Fruit fly (Drosophila melanogaster) whole organism, embryonic: ENCODE data around the gene zf30C.

Experiments used
- CG11085 ChIP-seq: fragments of 200-800 bp; sonication (Bioruptor generic); IDR thresholded peaks from 2 replicates; pipeline ENCODE4 v1.3.6; 2022; ENCODE audit warnings: missing biosample characterization, missing genetic modification characterization
- CG12104 ChIP-seq: fragments of 200-800 bp; sonication (Bioruptor generic); optimal IDR thresholded peaks from 3 replicates; lab custom pipeline; 2016; ENCODE audit warnings: missing biosample characterization, missing genetic modification characterization
- CG13894 ChIP-seq: fragments of 200-800 bp; sonication (Bioruptor generic); optimal IDR thresholded peaks from 3 replicates; lab custom pipeline; 2018; ENCODE audit warnings: missing biosample characterization, mild to moderate bottlenecking, missing genetic modification characterization, moderate library complexity
- CG15514 ChIP-seq: fragments of 200-800 bp; sonication (Bioruptor generic); optimal IDR thresholded peaks from 3 replicates; lab custom pipeline; 2017; ENCODE audit warnings: missing biosample characterization, missing genetic modification characterization, mild to moderate bottlenecking, moderate library complexity, missing genetic modification reagents
- CG16779 ChIP-seq: fragments of 200-800 bp; sonication (Bioruptor generic); IDR thresholded peaks from 2 replicates; pipeline ENCODE4 v1.3.6; 2022; ENCODE audit warnings: missing biosample characterization, missing genetic modification characterization
- CG18011 ChIP-seq: fragments of 200-800 bp; sonication (Bioruptor generic); optimal IDR thresholded peaks from 2 replicates; lab custom pipeline; 2017; ENCODE audit warnings: missing biosample characterization, missing genetic modification characterization, mild to moderate bottlenecking, moderate library complexity, missing genotype
- CG31224 ChIP-seq: fragments of 200-800 bp; sonication (Bioruptor generic); IDR thresholded peaks from 2 replicates; pipeline ENCODE4 v1.3.6; 2022; ENCODE audit warnings: missing biosample characterization, missing genetic modification characterization
- CG3281 ChIP-seq: fragments of 200-800 bp; sonication (Bioruptor generic); optimal IDR thresholded peaks from 3 replicates; lab custom pipeline; 2017; ENCODE audit warnings: missing biosample characterization, mild to moderate bottlenecking, missing genetic modification characterization
- CG3726 ChIP-seq: fragments of 200-800 bp; sonication (Bioruptor generic); IDR thresholded peaks from 3 replicates; pipeline ENCODE4, ENCODE4 v1.3.6; 2022; ENCODE audit warnings: missing biosample characterization, missing genetic modification characterization
- CG7357 ChIP-seq: fragments of 200-800 bp; sonication (Bioruptor generic); IDR thresholded peaks from 3 replicates; pipeline ENCODE4 v1.3.6; 2022; ENCODE audit warnings: missing biosample characterization, missing genetic modification characterization
- CG8290 ChIP-seq, 3 experiments: fragments of 200-800 bp; sonication (Bioruptor generic); optimal IDR thresholded peaks; 2 replicates each; lab custom pipeline; 2016 to 2019; ENCODE audit warnings: missing biosample characterization in 3 of 3, missing genetic modification characterization in 3 of 3, mild to moderate bottlenecking in 2 of 3, moderate library complexity in 1 of 3
- CG9817 ChIP-seq: fragments of 200-800 bp; sonication (Bioruptor generic); optimal IDR thresholded peaks from 2 replicates; lab custom pipeline; 2018; ENCODE audit warnings: missing biosample characterization, mild to moderate bottlenecking, missing genetic modification characterization, moderate library complexity
- Dad ChIP-seq: fragments of 200-800 bp; sonication (Bioruptor generic); optimal IDR thresholded peaks from 3 replicates; lab custom pipeline; 2016; ENCODE audit warnings: missing biosample characterization, missing genetic modification characterization
- Deaf1 ChIP-seq: fragments of 200-800 bp; optimal IDR thresholded peaks from 3 replicates; lab custom pipeline; 2019; ENCODE audit warnings: missing biosample characterization, mild to moderate bottlenecking, missing genetic modification characterization, moderate library complexity
- Drgx ChIP-seq: fragments of 200-800 bp; sonication (Bioruptor generic); IDR thresholded peaks from 2 replicates; pipeline ENCODE4 v1.3.6; 2022; ENCODE audit warnings: missing biosample characterization, missing genetic modification characterization
- Ets65A ChIP-seq: fragments of 200-800 bp; sonication (Bioruptor generic); peaks from one replicate; lab custom pipeline; 2016; ENCODE audit warnings: missing biosample characterization, missing genetic modification characterization
- Gug ChIP-seq: fragments of 200-800 bp; sonication (Bioruptor generic); IDR thresholded peaks from 4 replicates; pipeline ENCODE4 v1.3.6; 2022; ENCODE audit warnings: missing biosample characterization, missing genetic modification characterization
- Med ChIP-seq: fragments of 200-800 bp; sonication (Bioruptor generic); peaks from one replicate; lab custom pipeline; 2016; ENCODE audit warnings: missing biosample characterization, missing genetic modification characterization, mild to moderate bottlenecking, inconsistent platforms, moderate library complexity
- Trl ChIP-seq, 3 experiments: fragments of >200 bp in 2 of 3; fragments of 200-800 bp in 1 of 3; sonication (Bioruptor generic) in 1 of 3; optimal IDR thresholded peaks; 2 replicates in 1 of 3; 3 replicates in 2 of 3; lab custom pipeline; 2016 to 2017; ENCODE audit warnings: missing biosample characterization in 1 of 3, missing genetic modification characterization in 1 of 3
- Xbp1 ChIP-seq: fragments of 200-800 bp; sonication (Bioruptor generic); optimal IDR thresholded peaks from 3 replicates; lab custom pipeline; 2016; ENCODE audit warnings: missing biosample characterization, mild to moderate bottlenecking, missing genetic modification characterization
- abd-A ChIP-seq: fragments of 200-800 bp; sonication (Bioruptor generic); optimal IDR thresholded peaks from 3 replicates; lab custom pipeline; 2019; ENCODE audit warnings: missing biosample characterization, mild to moderate bottlenecking, missing genetic modification characterization, moderate library complexity
- ara ChIP-seq: fragments of 200-800 bp; sonication (Bioruptor generic); IDR thresholded peaks from 2 replicates; pipeline ENCODE4 v1.3.6; 2022; ENCODE audit warnings: missing biosample characterization, missing genetic modification characterization
- az2 ChIP-seq: fragments of 200-800 bp; sonication (Bioruptor generic); optimal IDR thresholded peaks from 3 replicates; lab custom pipeline; 2016; ENCODE audit warnings: missing biosample characterization, missing genetic modification characterization
- cg ChIP-seq: fragments of 200-800 bp; sonication (Bioruptor generic); optimal IDR thresholded peaks from 3 replicates; lab custom pipeline; 2019; ENCODE audit warnings: missing biosample characterization, mild to moderate bottlenecking, missing genetic modification characterization, moderate library complexity
- ci ChIP-seq: fragments of 200-800 bp; sonication (Bioruptor generic); IDR thresholded peaks from 3 replicates; pipeline ENCODE4 v1.3.6; 2022; ENCODE audit warnings: missing biosample characterization, missing genetic modification characterization
- crc ChIP-seq: fragments of 200-800 bp; sonication (Bioruptor generic); optimal IDR thresholded peaks from 2 replicates; lab custom pipeline; 2016; ENCODE audit warnings: missing biosample characterization, missing genetic modification characterization
- crol ChIP-seq: fragments of 200-800 bp; sonication (Bioruptor generic); IDR thresholded peaks from 2 replicates; pipeline ENCODE4 v1.3.6; 2022; ENCODE audit warnings: missing biosample characterization, missing genetic modification characterization
- fd96Cb ChIP-seq: fragments of 200-800 bp; sonication (Bioruptor generic); optimal IDR thresholded peaks from 2 replicates; lab custom pipeline; 2018; ENCODE audit warnings: missing biosample characterization, mild to moderate bottlenecking, missing genetic modification characterization, moderate library complexity
- gcm ChIP-seq: fragments of 200-800 bp; sonication (Bioruptor generic); optimal IDR thresholded peaks from 2 replicates; lab custom pipeline; 2019; ENCODE audit warnings: missing biosample characterization, mild to moderate bottlenecking, missing genetic modification characterization, moderate library complexity
- h ChIP-seq: fragments of >200 bp; optimal IDR thresholded peaks from 2 replicates; lab custom pipeline; 2017
- maf-S ChIP-seq: fragments of 200-800 bp; sonication (Bioruptor generic); optimal IDR thresholded peaks from 2 replicates; lab custom pipeline; 2016; ENCODE audit warnings: missing biosample characterization, missing genetic modification characterization
- onecut ChIP-seq: fragments of 200-800 bp; sonication (Bioruptor generic); IDR thresholded peaks from 2 replicates; pipeline ENCODE4 v1.3.6; 2022; ENCODE audit warnings: missing biosample characterization, missing genetic modification characterization
- phol ChIP-seq: fragments of 200-800 bp; sonication (Bioruptor generic); optimal IDR thresholded peaks from 3 replicates; lab custom pipeline; 2018; ENCODE audit warnings: missing biosample characterization, mild to moderate bottlenecking, missing genetic modification characterization, moderate library complexity
- prd ChIP-seq, 3 experiments: fragments of >200 bp in 2 of 3; fragments of 200-800 bp in 1 of 3; sonication (Bioruptor generic) in 1 of 3; optimal IDR thresholded peaks in 2 of 3; IDR thresholded peaks in 1 of 3; 2 replicates in 2 of 3; 3 replicates in 1 of 3; pipeline versions ENCODE4 v1.3.6 to Lab custom; 2017 to 2022; ENCODE audit warnings: missing biosample characterization in 1 of 3, missing genetic modification characterization in 1 of 3
- sd ChIP-seq: fragments of 200-800 bp; sonication (Bioruptor generic); optimal IDR thresholded peaks from 3 replicates; lab custom pipeline; 2018; ENCODE audit warnings: missing biosample characterization, mild to moderate bottlenecking, missing genetic modification characterization, moderate library complexity
- slbo ChIP-seq: fragments of 200-800 bp; sonication (Bioruptor generic); IDR thresholded peaks from 2 replicates; pipeline ENCODE4 v1.3.6; 2022; ENCODE audit warnings: missing biosample characterization, missing genetic modification characterization
- so ChIP-seq: fragments of 200-800 bp; sonication (Bioruptor generic); IDR thresholded peaks from 3 replicates; pipeline ENCODE4 v1.3.6; 2022; ENCODE audit warnings: missing biosample characterization, missing genetic modification characterization
- stc ChIP-seq: fragments of 200-800 bp; sonication (Bioruptor generic); IDR thresholded peaks from 2 replicates; pipeline ENCODE4 v1.3.6; 2022; ENCODE audit warnings: missing biosample characterization, missing genetic modification characterization
- tio ChIP-seq: fragments of 200-800 bp; sonication (Bioruptor generic); optimal IDR thresholded peaks from 2 replicates; lab custom pipeline; 2017; ENCODE audit warnings: missing biosample characterization, missing genetic modification characterization, inconsistent platforms

The zf30C gene

DNA sequence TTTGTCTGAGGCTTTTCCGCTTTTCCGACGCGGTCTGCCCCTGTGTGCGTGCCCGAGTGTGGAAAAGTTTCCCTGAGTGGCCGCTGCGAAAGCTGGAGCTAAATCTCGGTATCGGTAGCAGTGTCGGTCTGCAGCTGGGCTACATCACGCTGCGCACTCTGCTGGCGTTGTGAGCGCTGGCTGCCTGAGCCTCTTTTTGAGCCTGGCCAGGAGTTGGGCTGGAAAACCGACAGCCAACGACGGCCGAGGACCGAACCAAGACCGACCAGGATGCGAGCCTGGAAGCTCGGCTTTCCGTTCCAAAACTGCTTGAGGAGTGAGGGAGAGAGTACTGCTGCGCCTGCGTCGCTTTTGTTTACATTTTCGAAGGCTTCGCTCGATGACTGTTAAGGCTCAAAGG is 14.3 kb upstream of the zf30C start (continued):
- TF ChIP-seq CG7357 (GFP tag; lab: Robert Waterston, UW): no peak
- no peak for TF ChIP-seq phol (tag; lab: Kevin White, UChicago)
- TF ChIP-seq Deaf1 (tag; lab: Kevin White, UChicago): peak; percentile 92
- TF ChIP-seq CG12104 (GFP tag; lab: Kevin White, UChicago): no peak
- no peak for TF ChIP-seq ara (GFP tag; lab: Robert Waterston, UW)
- peak; percentile 75 for TF ChIP-seq Ets65A
- no peak for TF ChIP-seq ci
- 0 out of 2 replicates have a peak, but pooled peaks have one; percentile 9 for TF ChIP-seq CG31224 (GFP tag; lab: Robert Waterston, UW)
- TF ChIP-seq, all 482 proteins: peak for 10

DNA sequence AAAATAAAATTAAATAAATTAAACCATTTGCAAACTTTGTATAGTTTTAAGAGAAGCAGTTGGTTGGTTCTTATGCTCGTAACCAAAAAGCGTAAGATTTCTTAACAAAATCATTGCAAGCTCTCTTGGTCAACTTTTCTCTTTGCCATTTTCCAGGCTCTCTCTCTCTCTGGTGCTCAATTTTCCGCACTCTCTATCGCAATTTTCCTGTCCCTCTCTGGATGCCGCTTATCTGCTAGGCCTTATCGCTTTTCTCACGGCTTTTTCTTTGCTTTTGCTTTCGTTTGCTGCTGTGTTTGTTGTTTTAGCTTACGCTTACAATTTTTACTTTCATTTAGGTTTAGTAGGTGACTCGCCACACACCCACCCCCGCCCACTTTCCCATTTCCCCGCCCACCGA is 13.5 kb upstream of the zf30C start:
- TF ChIP-seq Drgx (GFP tag; lab: Robert Waterston, UW): peak; percentile 19; the same call in 1 of the 2 replicates
- no peak for TF ChIP-seq Xbp1 (GFP tag; lab: Kevin White, UChicago)
- peak; percentile 72 for TF ChIP-seq Deaf1 (tag; lab: Kevin White, UChicago)
- TF ChIP-seq so (GFP tag; lab: Robert Waterston, UW): no peak
- no peak for TF ChIP-seq maf-S (GFP tag; lab: Kevin White, UChicago)
- TF ChIP-seq Trl (optimal IDR thresholded peaks at IDR 0.05; lab: Kevin White, UChicago): peak; percentile 39 to 75
- no peak for TF ChIP-seq Trl (GFP tag; optimal IDR thresholded peaks at IDR 0.05; lab: Kevin White, UChicago)
- TF ChIP-seq, all 482 proteins: peak for 3

DNA sequence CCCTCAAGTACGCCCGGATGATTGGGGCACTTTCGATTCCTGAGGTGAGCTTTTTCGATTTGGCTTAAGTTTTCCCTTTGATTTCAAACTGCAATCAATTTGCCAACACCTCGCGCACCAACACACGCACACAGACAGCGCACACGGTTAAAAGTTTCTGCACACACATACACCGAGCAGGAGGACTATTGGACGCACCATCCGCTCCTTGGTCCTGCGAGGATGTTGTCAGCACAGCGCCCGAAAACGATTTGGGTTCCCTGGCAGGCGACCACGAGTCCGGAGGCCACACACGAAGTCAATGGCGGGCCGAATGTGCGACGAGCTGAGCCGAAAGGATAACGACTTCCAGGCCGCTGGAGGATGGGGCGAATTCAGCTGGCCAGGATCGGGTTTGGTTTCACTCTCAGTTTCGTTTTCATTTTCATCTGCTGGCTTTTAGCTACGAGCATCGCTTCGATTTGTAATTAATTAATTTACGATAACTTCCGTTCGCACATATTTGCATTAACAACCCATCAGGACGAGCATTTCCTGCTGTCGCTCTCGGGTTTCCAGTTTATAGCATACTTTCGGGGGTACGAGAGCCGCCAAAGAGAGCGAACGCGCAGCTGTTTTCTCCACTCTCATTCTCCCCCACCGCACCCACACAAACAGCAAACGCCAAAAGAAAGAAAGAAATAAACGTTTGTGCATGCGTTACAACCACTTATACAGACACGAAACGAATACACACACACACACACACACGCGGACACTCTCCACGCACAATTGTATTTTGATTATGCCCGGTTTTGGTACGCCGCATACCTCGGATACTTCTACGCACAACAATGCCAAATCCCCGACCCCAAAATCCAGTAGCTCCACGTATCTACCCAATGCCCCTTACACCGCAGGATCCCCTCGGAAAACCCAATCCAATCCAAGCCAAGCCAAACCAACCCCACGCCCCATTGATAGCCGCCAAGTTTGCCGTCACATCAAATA is 11.6 kb upstream of the zf30C start, which contains the start of gene Nckx30C:
TSS of gene Nckx30C (minus strand) at position 260 of the 990 bp plus-strand sequence.
- TF ChIP-seq CG8290 (GFP tag; optimal IDR thresholded peaks at IDR 0.05; lab: Kevin White, UChicago): no peak
- peak in 1 of 2 experiments; percentile 2 for TF ChIP-seq CG8290 (tag; optimal IDR thresholded peaks at IDR 0.05; lab: Kevin White, UChicago)
- TF ChIP-seq cg (GFP tag; lab: Kevin White, UChicago): peak; percentile 39
- no peak for TF ChIP-seq Gug (GFP tag; lab: Robert Waterston, UW)
- TF ChIP-seq Deaf1 (tag; lab: Kevin White, UChicago): peak; percentile 94
- TF ChIP-seq CG16779 (GFP tag; lab: Robert Waterston, UW): peak; percentile 90
- 0 out of 2 replicates have a peak, but pooled peaks have one; percentile 14 for TF ChIP-seq crol (GFP tag; lab: Robert Waterston, UW)
- peak; percentile 56 for TF ChIP-seq Med (GFP tag; lab: Kevin White, UChicago)
- TF ChIP-seq slbo: 0 out of 2 replicates have a peak, but pooled peaks have one; percentile 8
- peak; percentile 81 for TF ChIP-seq abd-A (tag; lab: Kevin White, UChicago)
- TF ChIP-seq CG15514: peak; percentile 9
- peak; percentile 32 to 59 for TF ChIP-seq Trl (optimal IDR thresholded peaks at IDR 0.05; lab: Kevin White, UChicago)
- TF ChIP-seq Trl (GFP tag; optimal IDR thresholded peaks at IDR 0.05; lab: Kevin White, UChicago): no peak
- TF ChIP-seq CG13894 (tag; lab: Kevin White, UChicago): peak; percentile 69
- no peak for TF ChIP-seq CG3726 (GFP tag; lab: Robert Waterston, UW)
- TF ChIP-seq sd (tag; lab: Kevin White, UChicago): peak; percentile 67
- no peak for TF ChIP-seq h (lab: Kevin White, UChicago)

DNA sequence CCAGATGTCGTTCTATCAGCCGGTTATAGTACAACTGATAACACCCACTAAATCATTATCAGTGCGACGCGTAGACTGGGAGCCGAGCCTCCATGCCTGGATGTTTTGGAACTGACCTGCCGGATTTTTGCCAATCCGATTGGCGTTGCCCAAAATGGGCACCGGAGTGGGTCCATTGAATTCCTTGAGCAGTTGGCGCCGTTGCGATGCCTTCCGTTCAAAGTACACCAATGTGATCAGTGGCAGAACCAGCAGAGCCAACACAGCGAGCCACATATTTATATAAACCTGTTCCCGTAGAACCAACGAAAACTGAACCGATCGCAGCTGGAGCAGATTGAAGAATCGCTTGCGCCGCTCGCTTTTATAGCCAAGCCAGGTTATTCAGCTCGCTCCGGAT is 8.4 kb upstream of the zf30C start, which contains the start of gene Cyp4e3:
TSS of gene Cyp4e3 (minus strand) at position 327 of the 400 bp plus-strand sequence.
- TF ChIP-seq Ets65A (peak; percentile 93), CG18011 (no peak), CG11085 (GFP tag; lab: Robert Waterston, UW) (no peak)

DNA sequence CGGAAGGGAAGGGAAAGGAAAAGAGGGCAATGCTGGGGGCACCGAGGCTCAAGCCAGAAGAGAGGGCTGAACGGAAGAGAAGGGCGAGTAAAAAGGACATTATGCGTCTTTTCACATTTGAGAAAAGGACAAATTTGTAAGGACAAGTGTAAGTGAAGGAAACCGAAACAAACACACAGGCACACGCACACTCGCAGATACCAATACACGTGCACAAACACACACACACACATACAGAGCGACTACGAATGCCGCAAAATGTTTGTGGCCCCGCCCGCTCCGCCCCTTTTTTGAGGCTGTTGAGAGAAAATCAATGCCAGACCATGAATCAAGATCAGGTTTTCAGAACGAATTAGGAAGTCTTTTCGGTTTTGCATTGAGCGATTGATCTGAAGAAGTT is 4.8 kb upstream of the zf30C start:
- TF ChIP-seq onecut (GFP tag; lab: Robert Waterston, UW) (peak; percentile 13; the same call in 1 of the 2 replicates), abd-A (tag; lab: Kevin White, UChicago) (peak; percentile 34), fd96Cb (tag; lab: Kevin White, UChicago) (no peak), gcm (GFP tag; lab: Kevin White, UChicago) (no peak), crol (GFP tag; lab: Robert Waterston, UW) (peak; percentile 67), crc (GFP tag; lab: Kevin White, UChicago) (no peak), cg (GFP tag; lab: Kevin White, UChicago) (peak; percentile 9), az2 (GFP tag; lab: Kevin White, UChicago) (no peak), CG9817 (tag; lab: Kevin White, UChicago) (no peak), Dad (GFP tag; lab: Kevin White, UChicago) (no peak), prd (optimal IDR thresholded peaks at IDR 0.05; lab: Kevin White, UChicago) (no peak), prd (GFP tag; IDR thresholded peaks at IDR 0.05; lab: Robert Waterston, UW) (no peak), CG3281 (GFP tag; lab: Kevin White, UChicago) (no peak), tio (no peak), Ets65A (peak; percentile 51), stc (GFP tag; lab: Robert Waterston, UW) (no peak)
